Worm (Caenorhabditis elegans) whole organism, young adult: ENCODE data around the gene str-89.

Experiments
- ama-1 ChIP-seq, 3 experiments: fragments of 150-350 bp in 1 of 3; sonication (generic microtip) in 2 of 3; optimal IDR thresholded peaks; 2 replicates each; lab custom pipeline; 2014 to 2018; ENCODE audit warnings: missing biosample characterization in 2 of 3, missing genetic modification characterization in 2 of 3, missing genetic modification reagents in 2 of 3
- aptf-3 ChIP-seq: fragments of 200-800 bp; sonication (Bioruptor generic); IDR thresholded peaks from 2 replicates; pipeline ENCODE4 v1.3.6; 2022; ENCODE audit warnings: missing genetic modification characterization, missing compliant biosample characterization
- bed-1 ChIP-seq: fragments of 200-800 bp; sonication (Bioruptor generic); IDR thresholded peaks from 2 replicates; pipeline ENCODE4 v1.3.6; 2022; ENCODE audit warnings: missing genetic modification reagents, missing genetic modification characterization, missing compliant biosample characterization
- dpff-1 ChIP-seq: sonication (generic microtip); optimal IDR thresholded peaks from 2 replicates; lab custom pipeline; 2017; ENCODE audit warnings: mild to moderate bottlenecking, missing genetic modification characterization, missing compliant biosample characterization
- egl-44 ChIP-seq: fragments of 200-800 bp; sonication (Bioruptor generic); IDR thresholded peaks from 2 replicates; pipeline ENCODE4 v1.3.6; 2022; ENCODE audit warnings: missing genetic modification reagents, missing genetic modification characterization, missing compliant biosample characterization
- hrde-1 ChIP-seq: sonication (generic microtip); optimal IDR thresholded peaks from 2 replicates; lab custom pipeline; 2016; ENCODE audit warnings: missing genetic modification characterization, mild to moderate bottlenecking, missing compliant biosample characterization, moderate library complexity, missing genotype, missing genetic modification reagents, borderline replicate concordance
- mes-4 ChIP-seq: sonication (generic microtip); optimal IDR thresholded peaks from 2 replicates; lab custom pipeline; 2016; ENCODE audit warnings: missing genotype, missing genetic modification characterization, missing compliant biosample characterization
- rcor-1 ChIP-seq: fragments of 200-800 bp; sonication (Bioruptor generic); IDR thresholded peaks from 2 replicates; pipeline ENCODE4 v1.3.6; 2022; ENCODE audit warnings: missing genetic modification reagents, missing genetic modification characterization, missing compliant biosample characterization
- unc-62 ChIP-seq: fragments of 150-350 bp; optimal IDR thresholded peaks from 2 replicates; lab custom pipeline; 2014; ENCODE audit warnings: missing biosample characterization, missing genetic modification reagents, missing genetic modification characterization
- ztf-26 ChIP-seq: sonication (generic microtip); optimal IDR thresholded peaks from 2 replicates; lab custom pipeline; 2017; ENCODE audit warnings: missing genetic modification characterization, missing compliant biosample characterization
- ztf-28 ChIP-seq: fragments of 200-800 bp; sonication (Bioruptor generic); IDR thresholded peaks from 2 replicates; pipeline ENCODE4 v1.3.6; 2022; ENCODE audit warnings: missing genetic modification reagents, missing genetic modification characterization, missing compliant biosample characterization

DNA sequence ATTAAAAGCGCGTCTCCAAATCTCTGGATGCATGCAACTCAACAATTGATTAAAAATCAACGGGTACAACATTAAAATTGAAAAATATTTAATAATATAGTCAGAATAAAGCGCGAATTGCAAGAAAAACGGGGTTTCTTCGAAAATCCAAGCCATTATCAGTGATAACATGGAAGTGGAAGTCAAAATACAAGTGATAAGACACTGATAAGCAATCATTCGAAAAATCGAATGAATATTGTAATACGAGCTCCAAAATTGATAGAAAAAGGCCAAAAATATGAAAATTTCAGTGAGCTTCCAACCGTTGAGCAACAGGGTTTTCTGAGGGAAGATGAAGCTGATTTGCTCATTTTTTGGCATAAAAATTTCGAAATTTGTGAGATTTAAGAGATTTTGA, 25.6 kb downstream of the str-89 start:
- no peak for TF ChIP-seq hrde-1 (tag; lab: Kevin White, UChicago)
- no peak for TF ChIP-seq unc-62 (GFP tag; lab: Kevin White, UChicago)
- TF ChIP-seq dpff-1 (tag; lab: Kevin White, UChicago): no peak
- TF ChIP-seq aptf-3 (GFP tag; lab: Robert Waterston, UW): no peak
- no peak for TF ChIP-seq ama-1 (optimal IDR thresholded peaks at IDR 0.05; lab: Kevin White, UChicago)
- TF ChIP-seq ama-1 (GFP tag; optimal IDR thresholded peaks at IDR 0.05; lab: Kevin White, UChicago): no peak
- TF ChIP-seq ztf-28 (GFP tag; lab: Robert Waterston, UW): no peak
- no peak for TF ChIP-seq ztf-26 (tag; lab: Kevin White, UChicago)
- TF ChIP-seq egl-44 (GFP tag; lab: Robert Waterston, UW): no peak
- no peak for TF ChIP-seq rcor-1 (GFP tag; lab: Robert Waterston, UW)
- TF ChIP-seq mes-4: no peak
- no peak for TF ChIP-seq bed-1 (GFP tag; lab: Robert Waterston, UW)
